Fruit fly (Drosophila melanogaster): ENCODE measurements around the gene CG42299.

Gene CG42299

dm6 chrX:15609351-15609750 is 33.9 kb upstream of the CG42299 start:
- TF ChIP-seq Sin3A (optimal IDR thresholded peaks at IDR 0.05), result no peak
- TF ChIP-seq Myc (optimal IDR thresholded peaks at IDR 0.05), result no peak
- no peak for TF ChIP-seq h (optimal IDR thresholded peaks at IDR 0.05)
- no peak for TF ChIP-seq insv (optimal IDR thresholded peaks at IDR 0.05)
- no peak for TF ChIP-seq psq (optimal IDR thresholded peaks at IDR 0.05)
- TF ChIP-seq ttk (optimal IDR thresholded peaks at IDR 0.05), result no peak

- TF ChIP-seq psq (optimal IDR thresholded peaks at IDR 0.05) (no peak), Myc (optimal IDR thresholded peaks at IDR 0.05) (no peak), h (optimal IDR thresholded peaks at IDR 0.05) (no peak), ttk (optimal IDR thresholded peaks at IDR 0.05) (no peak), insv (optimal IDR thresholded peaks at IDR 0.05) (no peak), Sin3A (optimal IDR thresholded peaks at IDR 0.05) (no peak)
These were observed 33.4 kb upstream of the CG42299 start for dm6 chrX:15608751-15609345.

- TF ChIP-seq h (optimal IDR thresholded peaks at IDR 0.05), result no peak
- no peak for TF ChIP-seq ttk (optimal IDR thresholded peaks at IDR 0.05)
- no peak for TF ChIP-seq psq (optimal IDR thresholded peaks at IDR 0.05)
- no peak for TF ChIP-seq insv (optimal IDR thresholded peaks at IDR 0.05)
- no peak for TF ChIP-seq Sin3A (optimal IDR thresholded peaks at IDR 0.05)
- no peak for TF ChIP-seq Myc (optimal IDR thresholded peaks at IDR 0.05)
These were observed 27.0 kb upstream of the CG42299 start for dm6 chrX:15602438-15602837.

dm6 chrX:15601285-15601684 is 25.8 kb upstream of the CG42299 start:
- TF ChIP-seq Myc (optimal IDR thresholded peaks at IDR 0.05) (no peak), psq (optimal IDR thresholded peaks at IDR 0.05) (no peak)

- no peak for TF ChIP-seq insv (optimal IDR thresholded peaks at IDR 0.05)
- TF ChIP-seq psq (optimal IDR thresholded peaks at IDR 0.05), result no peak
- TF ChIP-seq h (optimal IDR thresholded peaks at IDR 0.05), result no peak
- TF ChIP-seq ttk (optimal IDR thresholded peaks at IDR 0.05), result no peak
- TF ChIP-seq Sin3A (optimal IDR thresholded peaks at IDR 0.05), result no peak
- no peak for TF ChIP-seq Myc (optimal IDR thresholded peaks at IDR 0.05)
These were observed 24.2 kb upstream of the CG42299 start for dm6 chrX:15599697-15600096.

dm6 chrX:15594230-15594857 is 18.9 kb upstream of the CG42299 start:
- TF ChIP-seq insv (optimal IDR thresholded peaks at IDR 0.05), result no peak
- TF ChIP-seq Sin3A (optimal IDR thresholded peaks at IDR 0.05), result no peak
- TF ChIP-seq h (optimal IDR thresholded peaks at IDR 0.05), result no peak
- no peak for TF ChIP-seq Myc (optimal IDR thresholded peaks at IDR 0.05)
- no peak for TF ChIP-seq ttk (optimal IDR thresholded peaks at IDR 0.05)
- TF ChIP-seq psq (optimal IDR thresholded peaks at IDR 0.05), result no peak

- no peak for TF ChIP-seq insv (optimal IDR thresholded peaks at IDR 0.05)
- no peak for TF ChIP-seq Sin3A (optimal IDR thresholded peaks at IDR 0.05)
- TF ChIP-seq psq (optimal IDR thresholded peaks at IDR 0.05), result no peak
- TF ChIP-seq h (optimal IDR thresholded peaks at IDR 0.05), result no peak
- no peak for TF ChIP-seq ttk (optimal IDR thresholded peaks at IDR 0.05)
- no peak for TF ChIP-seq Myc (optimal IDR thresholded peaks at IDR 0.05)
These were observed 18.2 kb upstream of the CG42299 start, which contains the start of gene Chsy for dm6 chrX:15593477-15594229. Gene Chsy, minus strand, starts transcription at chrX:15593534.

- TF ChIP-seq Myc (optimal IDR thresholded peaks at IDR 0.05), result no peak
These were observed 17.5 kb upstream of the CG42299 start for dm6 chrX:15592822-15593476.

dm6 chrX:15591721-15592491 is 16.4 kb upstream of the CG42299 start:
- TF ChIP-seq insv (optimal IDR thresholded peaks at IDR 0.05) (no peak), Myc (optimal IDR thresholded peaks at IDR 0.05) (no peak), h (optimal IDR thresholded peaks at IDR 0.05) (no peak), ttk (optimal IDR thresholded peaks at IDR 0.05) (no peak), Sin3A (optimal IDR thresholded peaks at IDR 0.05) (no peak), psq (optimal IDR thresholded peaks at IDR 0.05) (no peak)

- TF ChIP-seq insv (optimal IDR thresholded peaks at IDR 0.05) (no peak), Sin3A (optimal IDR thresholded peaks at IDR 0.05) (no peak), Myc (optimal IDR thresholded peaks at IDR 0.05) (no peak), ttk (optimal IDR thresholded peaks at IDR 0.05) (no peak), h (optimal IDR thresholded peaks at IDR 0.05) (no peak), psq (optimal IDR thresholded peaks at IDR 0.05) (no peak)
These were observed 11.9 kb upstream of the CG42299 start, which contains the start of gene Alp11 for dm6 chrX:15587433-15587832. Gene Alp11, plus strand, starts transcription at chrX:15587733.

dm6 chrX:15583842-15584441 is 8.5 kb upstream of the CG42299 start:
- TF ChIP-seq insv (optimal IDR thresholded peaks at IDR 0.05), result no peak
- peak; percentile 96 for TF ChIP-seq ttk (optimal IDR thresholded peaks at IDR 0.05)
- TF ChIP-seq h (optimal IDR thresholded peaks at IDR 0.05), result no peak

Measured in Kc167 (cell line).